Worm (Caenorhabditis elegans) whole organism, L3 larva: ENCODE data around the gene abu-12.

Experiments used
- ama-1 ChIP-seq: fragments of 150-350 bp; optimal IDR thresholded peaks from 2 replicates; lab custom pipeline; 2018
- ceh-16 ChIP-seq: sonication (generic microtip); optimal IDR thresholded peaks from 2 replicates; lab custom pipeline; 2017; ENCODE audit warnings: missing biosample characterization, missing genetic modification characterization
- ceh-9 ChIP-seq: sonication (generic microtip); optimal IDR thresholded peaks from 2 replicates; lab custom pipeline; 2018; ENCODE audit warnings: missing biosample characterization, missing genetic modification characterization
- daf-12 ChIP-seq: fragments of 150-350 bp; optimal IDR thresholded peaks from 2 replicates; lab custom pipeline; 2014; ENCODE audit warnings: missing biosample characterization, missing genetic modification reagents, missing genetic modification characterization
- elt-1 ChIP-seq: fragments of 150-350 bp; optimal IDR thresholded peaks from 2 replicates; lab custom pipeline; 2014; ENCODE audit warnings: missing biosample characterization, missing genetic modification characterization
- fos-1 ChIP-seq: fragments of 150-350 bp; optimal IDR thresholded peaks from 2 replicates; lab custom pipeline; 2014; ENCODE audit warnings: missing biosample characterization, missing genetic modification characterization
- hmg-11 ChIP-seq: sonication (generic microtip); optimal IDR thresholded peaks from 2 replicates; lab custom pipeline; 2016; ENCODE audit warnings: missing genetic modification characterization, missing compliant biosample characterization
- nhr-28 ChIP-seq: fragments of 150-350 bp; optimal IDR thresholded peaks from 2 replicates; lab custom pipeline; 2014; ENCODE audit warnings: missing biosample characterization, missing genetic modification characterization
- nhr-76 ChIP-seq: fragments of 150-350 bp; sonication (generic microtip); optimal IDR thresholded peaks from 5 replicates; lab custom pipeline; 2014; ENCODE audit warnings: missing biosample characterization, missing genetic modification characterization
- ztf-11 ChIP-seq: fragments of 150-350 bp; optimal IDR thresholded peaks from 2 replicates; lab custom pipeline; 2014; ENCODE audit warnings: missing biosample characterization, missing genetic modification characterization
- ztf-4 ChIP-seq: fragments of 150-350 bp; optimal IDR thresholded peaks from 2 replicates; lab custom pipeline; 2014; ENCODE audit warnings: missing biosample characterization, missing genetic modification characterization

ce11 chrX:467338-467823 is 10.0 kb upstream of the abu-12 start:
- TF ChIP-seq fos-1 (tag; lab: Kevin White, UChicago) (no peak), ztf-4 (no peak), ama-1 (lab: Kevin White, UChicago) (no peak), ceh-16 (tag; lab: Kevin White, UChicago) (no peak), daf-12 (tag; lab: Kevin White, UChicago) (no peak), elt-1 (tag; lab: Kevin White, UChicago) (no peak), nhr-28 (no peak), ztf-11 (tag; lab: Kevin White, UChicago) (no peak), ceh-9 (tag; lab: Kevin White, UChicago) (no peak), hmg-11 (tag; lab: Kevin White, UChicago) (no peak), nhr-76 (no peak)
